Fruit fly (Drosophila melanogaster) whole organism, embryonic: Measurements from ENCODE around the gene Obp73a.

Source experiments
- BEAF-32 ChIP-seq: fragments of 200-800 bp; sonication (Bioruptor generic); optimal IDR thresholded peaks from 3 replicates; lab custom pipeline; 2017; ENCODE audit warnings: missing biosample characterization, missing genetic modification characterization, mild to moderate bottlenecking, moderate library complexity, missing genetic modification reagents
- CG10209 ChIP-seq: fragments of 200-800 bp; sonication (Bioruptor generic); optimal IDR thresholded peaks from 3 replicates; lab custom pipeline; 2017; ENCODE audit warnings: missing biosample characterization, mild to moderate bottlenecking, missing genetic modification characterization, missing genetic modification reagents
- CG10267 ChIP-seq: fragments of 200-800 bp; sonication (Bioruptor generic); optimal IDR thresholded peaks from 2 replicates; lab custom pipeline; 2018; ENCODE audit warnings: missing biosample characterization, mild to moderate bottlenecking, missing genetic modification characterization, moderate library complexity
- CG10431 ChIP-seq: fragments of 200-800 bp; sonication (Bioruptor generic); optimal IDR thresholded peaks from 3 replicates; lab custom pipeline; 2018; ENCODE audit warnings: missing biosample characterization, mild to moderate bottlenecking, missing genetic modification characterization
- CG11093 ChIP-seq: fragments of 200-800 bp; sonication (Bioruptor generic); IDR thresholded peaks from 3 replicates; pipeline ENCODE4 v1.3.6; 2022; ENCODE audit warnings: missing biosample characterization, missing genetic modification characterization
- CG11723 ChIP-seq: fragments of 200-800 bp; sonication (Bioruptor generic); optimal IDR thresholded peaks from 2 replicates; lab custom pipeline; 2017; ENCODE audit warnings: missing biosample characterization, mild to moderate bottlenecking, missing genetic modification characterization
- CG14710 ChIP-seq: fragments of 200-800 bp; sonication (Bioruptor generic); optimal IDR thresholded peaks from 3 replicates; lab custom pipeline; 2019; ENCODE audit warnings: missing biosample characterization, mild to moderate bottlenecking, missing genetic modification characterization, moderate library complexity
- CG14860 ChIP-seq: fragments of 200-800 bp; sonication (Bioruptor generic); IDR thresholded peaks from 3 replicates; pipeline ENCODE4 v1.3.6; 2022; ENCODE audit warnings: missing biosample characterization, missing genetic modification characterization; ENCODE audit not compliant: partially characterized antibody
- CG15011 ChIP-seq: fragments of 200-800 bp; sonication (Bioruptor generic); optimal IDR thresholded peaks from 3 replicates; lab custom pipeline; 2018; ENCODE audit warnings: missing biosample characterization, mild to moderate bottlenecking, missing genetic modification characterization
- CG15601 ChIP-seq: fragments of 200-800 bp; sonication (Bioruptor generic); optimal IDR thresholded peaks from 3 replicates; lab custom pipeline; 2019; ENCODE audit warnings: missing biosample characterization, mild to moderate bottlenecking, missing genetic modification characterization, moderate library complexity
- CG17612 ChIP-seq: fragments of 200-800 bp; sonication (Bioruptor generic); IDR thresholded peaks from 2 replicates; pipeline ENCODE4 v1.3.6; 2022; ENCODE audit warnings: missing biosample characterization, missing genetic modification characterization
- CG18011 ChIP-seq: fragments of 200-800 bp; sonication (Bioruptor generic); optimal IDR thresholded peaks from 2 replicates; lab custom pipeline; 2017; ENCODE audit warnings: missing biosample characterization, missing genetic modification characterization, mild to moderate bottlenecking, moderate library complexity, missing genotype
- CG18476 ChIP-seq: fragments of 200-800 bp; sonication (Bioruptor generic); optimal IDR thresholded peaks from 2 replicates; lab custom pipeline; 2016; ENCODE audit warnings: missing biosample characterization, mild to moderate bottlenecking, missing genetic modification characterization
- CG18764 ChIP-seq: fragments of 200-800 bp; sonication (Bioruptor generic); optimal IDR thresholded peaks from 3 replicates; lab custom pipeline; 2016; ENCODE audit warnings: missing biosample characterization, missing genetic modification characterization
- CG2116 ChIP-seq: fragments of 200-800 bp; sonication (Bioruptor generic); optimal IDR thresholded peaks from 3 replicates; lab custom pipeline; 2018; ENCODE audit warnings: missing biosample characterization, mild to moderate bottlenecking, missing genetic modification characterization
- CG33213 ChIP-seq: fragments of 200-800 bp; sonication (Bioruptor generic); optimal IDR thresholded peaks from 3 replicates; lab custom pipeline; 2016; ENCODE audit warnings: missing biosample characterization, missing genetic modification characterization
- CG3407 ChIP-seq: fragments of 200-800 bp; sonication (Bioruptor generic); optimal IDR thresholded peaks from 2 replicates; lab custom pipeline; 2018; ENCODE audit warnings: missing biosample characterization, mild to moderate bottlenecking, missing genetic modification characterization
- CG6791 ChIP-seq: fragments of 200-800 bp; sonication (Bioruptor generic); IDR thresholded peaks from 3 replicates; pipeline ENCODE4 v1.3.6; 2022; ENCODE audit warnings: missing biosample characterization, missing genetic modification characterization; ENCODE audit not compliant: partially characterized antibody
- CG7745 ChIP-seq: fragments of 200-800 bp; sonication (Bioruptor generic); optimal IDR thresholded peaks from 2 replicates; lab custom pipeline; 2018; ENCODE audit warnings: missing biosample characterization, mild to moderate bottlenecking, missing genetic modification characterization, moderate library complexity
- CG8089 ChIP-seq: fragments of 200-800 bp; sonication (Bioruptor generic); optimal IDR thresholded peaks from 3 replicates; lab custom pipeline; 2016; ENCODE audit warnings: missing biosample characterization, missing genetic modification characterization
- CG8388 ChIP-seq: fragments of 200-800 bp; sonication (Bioruptor generic); optimal IDR thresholded peaks from 2 replicates; lab custom pipeline; 2019; ENCODE audit warnings: missing biosample characterization, mild to moderate bottlenecking, missing genetic modification characterization, moderate library complexity
- CG8765 ChIP-seq: fragments of 200-800 bp; sonication (Bioruptor generic); IDR thresholded peaks from 2 replicates; pipeline ENCODE4 v1.3.6; 2022; ENCODE audit warnings: missing biosample characterization, missing genetic modification characterization
- CG9797 ChIP-seq: fragments of 200-800 bp; sonication (Bioruptor generic); optimal IDR thresholded peaks from 3 replicates; lab custom pipeline; 2018; ENCODE audit warnings: missing biosample characterization, mild to moderate bottlenecking, missing genetic modification characterization
- Drgx ChIP-seq: fragments of 200-800 bp; sonication (Bioruptor generic); IDR thresholded peaks from 2 replicates; pipeline ENCODE4 v1.3.6; 2022; ENCODE audit warnings: missing biosample characterization, missing genetic modification characterization
- Lim3 ChIP-seq: fragments of 200-800 bp; sonication (Bioruptor generic); IDR thresholded peaks from 2 replicates; pipeline ENCODE4 v1.3.6; 2022; ENCODE audit warnings: missing biosample characterization, missing genetic modification characterization
- Nf-YA ChIP-seq: fragments of 200-800 bp; sonication (Bioruptor generic); IDR thresholded peaks from 2 replicates; pipeline ENCODE4 v1.3.6; 2022; ENCODE audit warnings: missing biosample characterization, missing genetic modification characterization
- NfI ChIP-seq: fragments of 200-800 bp; sonication (Bioruptor generic); optimal IDR thresholded peaks from 3 replicates; lab custom pipeline; 2018; ENCODE audit warnings: missing biosample characterization, mild to moderate bottlenecking, missing genetic modification characterization, moderate library complexity
- Sin3A ChIP-seq: fragments of >200 bp; optimal IDR thresholded peaks from 2 replicates; lab custom pipeline; 2018
- Taf1 ChIP-seq: fragments of 200-800 bp; sonication (Bioruptor generic); IDR thresholded peaks from 2 replicates; pipeline ENCODE4 v1.3.6; 2022; ENCODE audit warnings: missing biosample characterization, missing genetic modification characterization
- al ChIP-seq: fragments of 200-800 bp; sonication (Bioruptor generic); IDR thresholded peaks from 2 replicates; pipeline ENCODE4 v1.3.6; 2022; ENCODE audit warnings: missing biosample characterization, missing genetic modification characterization
- ase ChIP-seq: fragments of 200-800 bp; sonication (Bioruptor generic); IDR thresholded peaks from 3 replicates; pipeline ENCODE4 v1.3.6; 2022; ENCODE audit warnings: missing biosample characterization, missing genetic modification characterization
- bowl ChIP-seq: fragments of 200-800 bp; sonication (Bioruptor generic); IDR thresholded peaks from 2 replicates; pipeline ENCODE4 v1.3.6; 2022; ENCODE audit warnings: missing biosample characterization, missing genetic modification characterization
- btn ChIP-seq: fragments of 200-800 bp; sonication (Bioruptor generic); optimal IDR thresholded peaks from 2 replicates; lab custom pipeline; 2016; ENCODE audit warnings: missing biosample characterization, missing genetic modification characterization
- cg ChIP-seq: fragments of 200-800 bp; sonication (Bioruptor generic); optimal IDR thresholded peaks from 3 replicates; lab custom pipeline; 2019; ENCODE audit warnings: missing biosample characterization, mild to moderate bottlenecking, missing genetic modification characterization, moderate library complexity
- dysf ChIP-seq: fragments of 200-800 bp; sonication (Bioruptor generic); IDR thresholded peaks from 3 replicates; pipeline ENCODE4 v1.3.6; 2022; ENCODE audit warnings: missing biosample characterization, missing genetic modification characterization
- ftz-f1 ChIP-seq: fragments of 200-800 bp; sonication (Bioruptor generic); optimal IDR thresholded peaks from 2 replicates; lab custom pipeline; 2016; ENCODE audit warnings: missing biosample characterization, missing genetic modification characterization
- gt ChIP-seq: fragments of 200-800 bp; sonication (Bioruptor generic); IDR thresholded peaks from 2 replicates; pipeline ENCODE4 v1.3.6; 2022; ENCODE audit warnings: missing biosample characterization, missing genetic modification characterization
- inv ChIP-seq: fragments of 200-800 bp; sonication (Bioruptor generic); IDR thresholded peaks from 2 replicates; pipeline ENCODE4 v1.3.6; 2022; ENCODE audit warnings: missing biosample characterization, missing genetic modification characterization; ENCODE audit not compliant: partially characterized antibody
- lmd ChIP-seq: fragments of 200-800 bp; sonication (Bioruptor generic); IDR thresholded peaks from 2 replicates; pipeline ENCODE4 v1.3.6; 2022; ENCODE audit warnings: missing biosample characterization, missing genetic modification characterization
- odd ChIP-seq: fragments of 200-800 bp; sonication (Bioruptor generic); optimal IDR thresholded peaks from 2 replicates; lab custom pipeline; 2017; ENCODE audit warnings: missing biosample characterization, mild to moderate bottlenecking, missing genetic modification characterization
- pan ChIP-seq, 4 experiments: fragments of >200 bp in 3 of 4; fragments of 200-800 bp in 1 of 4; sonication (Bioruptor generic) in 1 of 4; optimal IDR thresholded peaks in 3 of 4; IDR thresholded peaks in 1 of 4; 2 replicates each; pipeline versions ENCODE4 v1.3.6 to Lab custom; 2017 to 2022; ENCODE audit warnings: missing biosample characterization in 2 of 4, missing genetic modification characterization in 2 of 4, mixed read lengths in 1 of 4
- pb ChIP-seq: fragments of 200-800 bp; sonication (Bioruptor generic); optimal IDR thresholded peaks from 3 replicates; lab custom pipeline; 2016; ENCODE audit warnings: missing biosample characterization, missing genetic modification characterization
- pfk ChIP-seq: fragments of 200-800 bp; sonication (Bioruptor generic); optimal IDR thresholded peaks from 2 replicates; lab custom pipeline; 2018; ENCODE audit warnings: missing biosample characterization, mild to moderate bottlenecking, missing genetic modification characterization, moderate library complexity
- row ChIP-seq: fragments of 200-800 bp; sonication (Bioruptor generic); IDR thresholded peaks from 3 replicates; pipeline ENCODE4 v1.3.6; 2022; ENCODE audit warnings: missing biosample characterization, missing genetic modification characterization
- seq ChIP-seq: fragments of 200-800 bp; sonication (Bioruptor generic); IDR thresholded peaks from 2 replicates; pipeline ENCODE4 v1.3.6; 2022; ENCODE audit warnings: missing biosample characterization, missing genetic modification characterization
- slbo ChIP-seq: fragments of 200-800 bp; sonication (Bioruptor generic); IDR thresholded peaks from 2 replicates; pipeline ENCODE4 v1.3.6; 2022; ENCODE audit warnings: missing biosample characterization, missing genetic modification characterization
- so ChIP-seq: fragments of 200-800 bp; sonication (Bioruptor generic); IDR thresholded peaks from 3 replicates; pipeline ENCODE4 v1.3.6; 2022; ENCODE audit warnings: missing biosample characterization, missing genetic modification characterization
- sqz ChIP-seq: fragments of 200-800 bp; sonication (Bioruptor generic); optimal IDR thresholded peaks from 3 replicates; lab custom pipeline; 2018; ENCODE audit warnings: missing biosample characterization, mild to moderate bottlenecking, missing genetic modification characterization
- toy ChIP-seq: fragments of 200-800 bp; sonication (Bioruptor generic); IDR thresholded peaks from 2 replicates; pipeline ENCODE4 v1.3.6; 2022; ENCODE audit warnings: missing biosample characterization, missing genetic modification characterization
- vnd ChIP-seq: fragments of 200-800 bp; sonication (Bioruptor generic); IDR thresholded peaks from 3 replicates; pipeline ENCODE4 v1.3.6; 2022; ENCODE audit warnings: missing biosample characterization, missing genetic modification characterization; ENCODE audit not compliant: partially characterized antibody
- vvl ChIP-seq: fragments of 200-800 bp; sonication (Bioruptor generic); IDR thresholded peaks from 2 replicates; pipeline ENCODE4 v1.3.6; 2022; ENCODE audit warnings: missing biosample characterization, missing genetic modification characterization

Obp73a gene

dm6 chr3L:16989169-16989568 is 45.0 kb downstream of the Obp73a start (continued):
- TF ChIP-seq CG14710 (peak; percentile 20), toy (GFP tag; lab: Robert Waterston, UW) (no peak), CG10431 (GFP tag; lab: Kevin White, UChicago) (no peak), CG6791 (no peak), Lim3 (no peak), CG8765 (GFP tag; lab: Robert Waterston, UW) (no peak), CG11093 (no peak), CG9797 (GFP tag; lab: Kevin White, UChicago) (no peak), CG2116 (GFP tag; lab: Kevin White, UChicago) (no peak), gt (GFP tag; lab: Robert Waterston, UW) (no peak), CG8089 (GFP tag; lab: Kevin White, UChicago) (no peak), CG18011 (GFP tag; lab: Kevin White, UChicago) (no peak), sqz (GFP tag; lab: Kevin White, UChicago) (no peak), pb (GFP tag; lab: Kevin White, UChicago) (no peak), CG33213 (no peak), so (0 out of 3 replicates have a peak, but pooled peaks have one; percentile 31), slbo (GFP tag; lab: Robert Waterston, UW) (peak; percentile 45; the same call in 1 of the 2 replicates), Nf-YA (GFP tag; lab: Robert Waterston, UW) (no peak), CG8388 (GFP tag; lab: Kevin White, UChicago) (peak; percentile 13), al (no peak), pan (optimal IDR thresholded peaks at IDR 0.05; lab: Kevin White, UChicago) (no peak), pan (GFP tag; optimal IDR thresholded peaks at IDR 0.05 in 1 of 2, IDR thresholded peaks at IDR 0.05 in 1 of 2) (peak in 1 of 2 experiments; percentile 30), row (peak; percentile 70), lmd (GFP tag; lab: Robert Waterston, UW) (peak; percentile 30; the same call in 1 of the 2 replicates), Sin3A (lab: Kevin White, UChicago) (no peak), vvl (GFP tag; lab: Robert Waterston, UW) (peak; percentile 22; the same call in 1 of the 2 replicates), btn (no peak), CG18764 (GFP tag; lab: Kevin White, UChicago) (no peak), CG10209 (GFP tag; lab: Kevin White, UChicago) (no peak), CG17612 (GFP tag; lab: Robert Waterston, UW) (no peak), CG3407 (no peak), ase (no peak), Taf1 (GFP tag; lab: Robert Waterston, UW) (no peak), CG18476 (GFP tag; lab: Kevin White, UChicago) (no peak), CG10267 (tag; lab: Kevin White, UChicago) (no peak), vnd (no peak), CG14860 (GFP tag; lab: Robert Waterston, UW) (no peak), CG15011 (GFP tag; lab: Kevin White, UChicago) (no peak), dysf (GFP tag; lab: Robert Waterston, UW) (peak; percentile 62; the same call in 2 of the 3 replicates), ftz-f1 (GFP tag; lab: Kevin White, UChicago) (no peak), inv (GFP tag; lab: Robert Waterston, UW) (no peak), cg (GFP tag; lab: Kevin White, UChicago) (no peak), BEAF-32 (GFP tag; lab: Kevin White, UChicago) (no peak), CG7745 (tag; lab: Kevin White, UChicago) (no peak), CG11723 (GFP tag; lab: Kevin White, UChicago) (no peak), bowl (GFP tag; lab: Robert Waterston, UW) (no peak), seq (GFP tag; lab: Robert Waterston, UW) (no peak), NfI (GFP tag; lab: Kevin White, UChicago) (peak; percentile 40), odd (GFP tag; lab: Kevin White, UChicago) (peak; percentile 45), CG15601 (tag; lab: Kevin White, UChicago) (peak; percentile 31), pfk (GFP tag; lab: Kevin White, UChicago) (no peak), Drgx (GFP tag; lab: Robert Waterston, UW) (peak; percentile 77)
